Worm (Caenorhabditis elegans) whole organism, late embryonic: ENCODE results near the gene nhr-100.

ENCODE experiments used
- F13H6.1 ChIP-seq: sonication (generic microtip); optimal IDR thresholded peaks from 2 replicates; lab custom pipeline; 2016; ENCODE audit warnings: missing genetic modification characterization, missing compliant biosample characterization
- ama-1 ChIP-seq: fragments of 150-350 bp; optimal IDR thresholded peaks from 2 replicates; lab custom pipeline; 2014
- elt-2 ChIP-seq: sonication (generic microtip); optimal IDR thresholded peaks from 2 replicates; lab custom pipeline; 2016; ENCODE audit warnings: missing genetic modification reagents, missing genetic modification characterization, missing compliant biosample characterization
- fkh-10 ChIP-seq: fragments of 150-350 bp; optimal IDR thresholded peaks from 2 replicates; lab custom pipeline; 2014; ENCODE audit warnings: missing biosample characterization, missing genetic modification reagents, missing genetic modification characterization
- lin-11 ChIP-seq: fragments of 200-800 bp; sonication (Bioruptor generic); optimal IDR thresholded peaks from 2 replicates; lab custom pipeline; 2018; ENCODE audit warnings: mild to moderate bottlenecking, missing genetic modification characterization, missing compliant biosample characterization
- nfya-1 ChIP-seq: sonication (generic microtip); optimal IDR thresholded peaks from 2 replicates; lab custom pipeline; 2017; ENCODE audit warnings: missing genetic modification characterization, mild to moderate bottlenecking, missing compliant biosample characterization, antibody characterized with exemption, moderate library complexity
- rnt-1 ChIP-seq: sonication (generic microtip); optimal IDR thresholded peaks from 2 replicates; lab custom pipeline; 2016; ENCODE audit warnings: missing genetic modification characterization, missing compliant biosample characterization
- tbx-2 ChIP-seq: sonication (generic microtip); optimal IDR thresholded peaks from 2 replicates; lab custom pipeline; 2016; ENCODE audit warnings: missing genetic modification characterization, missing compliant biosample characterization

- no peak for TF ChIP-seq nfya-1
- no peak for TF ChIP-seq ama-1 (lab: Kevin White, UChicago)
- no peak for TF ChIP-seq F13H6.1
- TF ChIP-seq tbx-2 (tag; lab: Kevin White, UChicago), result no peak
- no peak for TF ChIP-seq fkh-10 (GFP tag; lab: Kevin White, UChicago)
- TF ChIP-seq lin-11 (tag; lab: Kevin White, UChicago), result no peak
- no peak for TF ChIP-seq rnt-1 (tag; lab: Kevin White, UChicago)
- TF ChIP-seq elt-2 (tag; lab: Kevin White, UChicago), result peak; percentile 86
Measured at ce11 chrIV:9679296-9679695, 49.2 kb upstream of the nhr-100 start.
